Worm (Caenorhabditis elegans): Measurements from ENCODE around the gene str-225.

ce11 chrV:3555986-3556385, 48.4 kb downstream of the str-225 start, which contains the start of gene grl-30:
- TF ChIP-seq B0310.2 (tag; optimal IDR thresholded peaks at IDR 0.05): no peak
- no peak for TF ChIP-seq pes-1 (GFP tag; IDR thresholded peaks at IDR 0.05)
- TF ChIP-seq tbx-11 (GFP tag; IDR thresholded peaks at IDR 0.05): no peak
- TF ChIP-seq tra-4 (tag; optimal IDR thresholded peaks at IDR 0.05): no peak
- TF ChIP-seq ama-1 (optimal IDR thresholded peaks at IDR 0.05): no peak
- TF ChIP-seq sea-1 (GFP tag; conservative IDR thresholded peaks at IDR 0.05): no peak
- no peak for TF ChIP-seq ceh-36 (tag; optimal IDR thresholded peaks at IDR 0.05)

Measured in whole organism, early embryonic.